Worm (Caenorhabditis elegans): ENCODE data around the gene H41C03.3.

DNA sequence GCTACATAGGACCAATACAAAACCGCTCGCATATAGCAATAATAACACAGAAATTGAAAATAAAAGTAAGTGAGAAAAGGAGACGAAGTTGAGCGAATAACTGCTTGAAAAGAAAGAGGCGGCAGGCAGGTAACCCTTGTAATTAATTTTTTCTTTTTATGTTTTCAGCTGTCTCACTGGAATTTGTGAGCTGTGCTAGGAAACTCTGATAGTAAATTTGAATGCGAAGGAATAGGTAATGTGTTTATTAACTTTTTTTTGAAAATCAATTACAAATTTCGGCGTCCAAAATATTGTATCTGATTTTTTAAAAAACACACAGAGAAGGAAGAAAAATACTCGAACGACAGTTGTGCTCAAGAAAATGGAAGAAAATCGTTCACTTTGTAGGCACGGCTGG lies 6.4 kb downstream of the H41C03.3 start, which contains the start of gene H41C03.2:
- TF ChIP-seq ceh-13 (GFP tag; optimal IDR thresholded peaks at IDR 0.05) (no peak), ama-1 (optimal IDR thresholded peaks at IDR 0.05) (no peak), B0310.2 (tag; optimal IDR thresholded peaks at IDR 0.05) (no peak), flt-1 (GFP tag; IDR thresholded peaks at IDR 0.05) (no peak)

All from whole organism, early embryonic.